Worm (Caenorhabditis elegans) whole organism, L3 larva: ENCODE results near the gene srg-44.

Experiments used
- ceh-16 ChIP-seq: sonication (generic microtip); optimal IDR thresholded peaks from 2 replicates; lab custom pipeline; 2017; ENCODE audit warnings: missing biosample characterization, missing genetic modification characterization
- elt-2 ChIP-seq: sonication (generic microtip); optimal IDR thresholded peaks from 2 replicates; lab custom pipeline; 2016; ENCODE audit warnings: missing genetic modification reagents, mild to moderate bottlenecking, missing genetic modification characterization, missing compliant biosample characterization
- elt-3 ChIP-seq, 3 experiments: fragments of 150-350 bp in 1 of 3; sonication (generic microtip) in 2 of 3; optimal IDR thresholded peaks; 2 replicates in 2 of 3; 4 replicates in 1 of 3; lab custom pipeline; 2014 to 2017; ENCODE audit warnings: missing biosample characterization in 3 of 3, missing genetic modification characterization in 3 of 3
- fkh-2 ChIP-seq: fragments of 150-350 bp; optimal IDR thresholded peaks from 2 replicates; lab custom pipeline; 2014; ENCODE audit warnings: missing biosample characterization, missing genetic modification reagents, missing genetic modification characterization
- jun-1 ChIP-seq: fragments of 150-350 bp; optimal IDR thresholded peaks from 2 replicates; lab custom pipeline; 2014; ENCODE audit warnings: missing biosample characterization, missing genetic modification reagents, missing genetic modification characterization
- lin-15B ChIP-seq: fragments of 150-350 bp; optimal IDR thresholded peaks from 2 replicates; lab custom pipeline; 2014; ENCODE audit warnings: missing biosample characterization, missing genetic modification characterization
- mdl-1 ChIP-seq: fragments of 150-350 bp; optimal IDR thresholded peaks from 2 replicates; lab custom pipeline; 2014; ENCODE audit warnings: missing biosample characterization, missing genetic modification characterization
- nhr-11 ChIP-seq: fragments of 150-350 bp; optimal IDR thresholded peaks from 2 replicates; lab custom pipeline; 2014; ENCODE audit warnings: missing biosample characterization, missing genetic modification characterization
- nhr-237 ChIP-seq: fragments of 150-350 bp; optimal IDR thresholded peaks from 2 replicates; lab custom pipeline; 2014; ENCODE audit warnings: missing biosample characterization, missing genetic modification characterization
- nhr-43 ChIP-seq: sonication (generic microtip); optimal IDR thresholded peaks from 2 replicates; lab custom pipeline; 2016; ENCODE audit warnings: mild to moderate bottlenecking, missing genetic modification characterization, missing compliant biosample characterization; ENCODE audit not compliant: poor library complexity, severe bottlenecking
- ztf-11 ChIP-seq: fragments of 150-350 bp; optimal IDR thresholded peaks from 2 replicates; lab custom pipeline; 2014; ENCODE audit warnings: missing biosample characterization, missing genetic modification characterization

DNA sequence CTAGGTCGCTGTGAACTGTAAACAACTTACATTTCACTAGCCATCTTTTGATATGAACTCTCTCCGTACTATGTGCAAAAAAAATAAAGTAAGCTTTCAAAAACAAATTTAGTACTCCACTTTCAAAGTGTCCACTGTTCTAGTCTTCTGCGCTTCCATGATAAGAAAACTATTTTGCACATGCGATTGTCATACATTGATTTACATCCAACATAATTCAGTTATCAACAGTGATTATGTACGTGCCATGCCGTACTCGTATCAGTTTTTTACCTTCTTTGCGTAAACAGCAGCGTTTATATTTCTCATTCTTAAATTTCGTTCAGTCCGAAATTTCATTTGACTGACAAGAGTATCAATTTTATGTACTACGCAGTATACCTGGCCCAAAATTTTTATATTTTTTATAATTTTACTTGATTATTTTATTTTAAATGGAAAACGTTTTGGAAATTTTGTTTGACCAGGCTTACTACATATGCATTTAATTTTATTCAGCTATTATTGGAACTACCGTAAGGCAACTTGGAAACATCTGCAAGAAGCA is 24.3 kb downstream of the srg-44 start, which contains the start of the genes fbxa-134 and F47H4.2:
- TF ChIP-seq nhr-11 (tag; lab: Kevin White, UChicago) (no peak), nhr-43 (tag; lab: Kevin White, UChicago) (no peak), jun-1 (tag; lab: Kevin White, UChicago) (peak; percentile 51), ceh-16 (tag; lab: Kevin White, UChicago) (no peak), lin-15B (tag; lab: Kevin White, UChicago) (no peak), fkh-2 (no peak), nhr-237 (no peak), ztf-11 (no peak), mdl-1 (tag; lab: Kevin White, UChicago) (no peak), elt-3 (tag; optimal IDR thresholded peaks at IDR 0.05; lab: Kevin White, UChicago) (no peak), elt-2 (tag; lab: Kevin White, UChicago) (peak; percentile 93)
